Fruit fly (Drosophila melanogaster): ENCODE measurements around the gene RhoGAP5A.
A peak's percentile ranks its signal among the peaks of the same experiment; 100 is the strongest.

RhoGAP5A gene

DNA sequence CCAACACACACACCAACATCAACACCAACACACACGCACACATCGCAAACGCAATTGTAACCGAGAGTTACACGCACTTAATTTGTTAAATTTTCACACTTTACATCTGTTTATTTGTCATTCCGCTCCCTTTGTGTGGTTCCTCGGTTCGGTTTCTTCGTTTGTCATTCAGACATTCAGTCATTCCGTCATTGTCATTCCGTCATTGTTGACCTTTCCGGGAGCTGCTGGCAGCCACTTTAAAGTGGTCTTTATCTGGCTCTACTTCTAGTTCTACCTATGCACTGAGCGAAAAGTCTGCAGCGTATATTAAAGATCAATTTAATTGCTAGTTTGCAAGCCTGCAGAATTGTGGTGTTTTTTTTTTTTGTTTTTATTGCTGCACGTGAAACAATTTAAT, 22.1 kb downstream of the RhoGAP5A start:
- TF ChIP-seq CG8301 (tag; optimal IDR thresholded peaks at IDR 0.05) (no peak), CG13204 (GFP tag; optimal IDR thresholded peaks at IDR 0.05) (no peak)

- TF ChIP-seq CG4496 (GFP tag; IDR thresholded peaks at IDR 0.05) (0 out of 3 replicates have a peak, but pooled peaks have one; percentile 40), Pif1B (GFP tag; optimal IDR thresholded peaks at IDR 0.05) (no peak)
These were observed 24.7 kb downstream of the RhoGAP5A start, which contains the start of gene Vsx1 for dm6 chrX:5593868-5594267. Gene Vsx1 (plus strand): TSS chrX:5594255.

- TF ChIP-seq CG17806 (tag; optimal IDR thresholded peaks at IDR 0.05) (no peak), CG8159 (tag; optimal IDR thresholded peaks at IDR 0.05) (no peak), EcR (GFP tag; optimal IDR thresholded peaks at IDR 0.05) (no peak), Ets98B (GFP tag; IDR thresholded peaks at IDR 0.05) (no peak), Pif1A (GFP tag; optimal IDR thresholded peaks at IDR 0.05) (no peak), CG4496 (GFP tag; IDR thresholded peaks at IDR 0.05) (no peak)
These were observed 28.6 kb downstream of the RhoGAP5A start for dm6 chrX:5589990-5590389.

- no peak for TF ChIP-seq CG12605 (GFP tag; IDR thresholded peaks at IDR 0.05)
These were observed 30.2 kb downstream of the RhoGAP5A start for dm6 chrX:5588454-5588853.

- TF ChIP-seq CG8301 (tag; optimal IDR thresholded peaks at IDR 0.05) (no peak), CG9948 (tag; optimal IDR thresholded peaks at IDR 0.05) (no peak), CG4496 (GFP tag; IDR thresholded peaks at IDR 0.05) (no peak), CG12605 (GFP tag; IDR thresholded peaks at IDR 0.05) (no peak), CG8159 (tag; optimal IDR thresholded peaks at IDR 0.05) (no peak), D1 (tag; optimal IDR thresholded peaks at IDR 0.05) (no peak)
These were observed 31.6 kb downstream of the RhoGAP5A start for dm6 chrX:5587023-5587422.

dm6 chrX:5579484-5579883, 39.1 kb downstream of the RhoGAP5A start:
- TF ChIP-seq EcR (GFP tag; optimal IDR thresholded peaks at IDR 0.05) (no peak), CG14655 (GFP tag; optimal IDR thresholded peaks at IDR 0.05) (no peak), Pif1A (GFP tag; optimal IDR thresholded peaks at IDR 0.05) (no peak), CG17806 (tag; optimal IDR thresholded peaks at IDR 0.05) (no peak), CG4496 (GFP tag; IDR thresholded peaks at IDR 0.05) (no peak), CG9948 (tag; optimal IDR thresholded peaks at IDR 0.05) (no peak), CG8159 (tag; optimal IDR thresholded peaks at IDR 0.05) (no peak), Pif1B (GFP tag; optimal IDR thresholded peaks at IDR 0.05) (no peak), CG8301 (tag; optimal IDR thresholded peaks at IDR 0.05) (no peak), D1 (tag; optimal IDR thresholded peaks at IDR 0.05) (no peak), Ets98B (GFP tag; IDR thresholded peaks at IDR 0.05) (no peak), CG15710 (tag; optimal IDR thresholded peaks at IDR 0.05) (no peak), gl (tag; optimal IDR thresholded peaks at IDR 0.05) (no peak), rn (GFP tag; IDR thresholded peaks at IDR 0.05) (no peak), CG32121 (GFP tag; IDR thresholded peaks at IDR 0.05) (no peak), CG34367 (tag; optimal IDR thresholded peaks at IDR 0.05) (no peak), CG13204 (GFP tag; optimal IDR thresholded peaks at IDR 0.05) (no peak), fd96Ca (GFP tag; IDR thresholded peaks at IDR 0.05) (no peak), CG10348 (GFP tag; IDR thresholded peaks at IDR 0.05) (no peak), Snoo (tag; optimal IDR thresholded peaks at IDR 0.05) (no peak)

All from whole organism, pupa.